Worm (Caenorhabditis elegans) whole organism, young adult: Measurements from ENCODE around the gene T16G12.3.
"Not testable (repeated sequence)": the region's sequence is repeated elsewhere in the genome, so short reads cannot be mapped to it uniquely, and the experiment has no call there.

Experiments used
- B0261.1 ChIP-seq: sonication (generic microtip); optimal IDR thresholded peaks from 2 replicates; lab custom pipeline; 2016; ENCODE audit warnings: mild to moderate bottlenecking, missing genetic modification characterization, moderate library complexity, missing compliant biosample characterization
- C06A6.2 ChIP-seq: fragments of 200-800 bp; sonication (Bioruptor generic); conservative IDR thresholded peaks from 2 replicates; pipeline ENCODE4 v1.3.6; 2022; ENCODE audit warnings: missing genetic modification characterization, missing compliant biosample characterization
- F10E7.11 ChIP-seq: sonication (generic microtip); optimal IDR thresholded peaks from 2 replicates; lab custom pipeline; 2017; ENCODE audit warnings: mild to moderate bottlenecking, missing genetic modification characterization, moderate library complexity, missing compliant biosample characterization
- ama-1 ChIP-seq, 3 experiments: fragments of 150-350 bp in 1 of 3; sonication (generic microtip) in 2 of 3; optimal IDR thresholded peaks; 2 replicates each; lab custom pipeline; 2014 to 2018; ENCODE audit warnings: missing biosample characterization in 2 of 3, missing genetic modification characterization in 2 of 3, missing genetic modification reagents in 2 of 3
- atf-7 ChIP-seq: sonication (generic microtip); optimal IDR thresholded peaks from 2 replicates; lab custom pipeline; 2017; ENCODE audit warnings: mild to moderate bottlenecking, missing genetic modification characterization, missing compliant biosample characterization
- cebp-2 ChIP-seq: fragments of 200-800 bp; sonication (Bioruptor generic); IDR thresholded peaks from 2 replicates; pipeline ENCODE4 v1.3.6; 2022; ENCODE audit warnings: missing genetic modification characterization, missing compliant biosample characterization
- ceh-40 ChIP-seq: fragments of 200-800 bp; sonication (Bioruptor generic); IDR thresholded peaks from 2 replicates; pipeline ENCODE4 v1.3.6; 2022; ENCODE audit warnings: missing genetic modification characterization, missing compliant biosample characterization
- ceh-58 ChIP-seq: fragments of 200-800 bp; sonication (Bioruptor generic); IDR thresholded peaks from 2 replicates; pipeline ENCODE4 v1.3.6; 2022; ENCODE audit warnings: missing genetic modification characterization, missing compliant biosample characterization
- dpl-1 ChIP-seq: fragments of 150-350 bp; optimal IDR thresholded peaks from 2 replicates; lab custom pipeline; 2014; ENCODE audit warnings: missing biosample characterization, missing genetic modification reagents, missing genetic modification characterization
- egl-44 ChIP-seq: fragments of 200-800 bp; sonication (Bioruptor generic); IDR thresholded peaks from 2 replicates; pipeline ENCODE4 v1.3.6; 2022; ENCODE audit warnings: missing genetic modification reagents, missing genetic modification characterization, missing compliant biosample characterization
- egrh-3 ChIP-seq: fragments of 200-800 bp; sonication (Bioruptor generic); IDR thresholded peaks from 2 replicates; pipeline ENCODE4 v1.3.6; 2022; ENCODE audit warnings: missing genetic modification reagents, missing genetic modification characterization, missing compliant biosample characterization
- ekl-4 ChIP-seq: fragments of 200-800 bp; sonication (Bioruptor generic); IDR thresholded peaks from 2 replicates; pipeline ENCODE4 v1.3.6; 2022; ENCODE audit warnings: missing genetic modification reagents, missing genetic modification characterization, missing compliant biosample characterization
- ets-4 ChIP-seq: fragments of 200-800 bp; sonication (Bioruptor generic); optimal IDR thresholded peaks from 2 replicates; lab custom pipeline; 2018; ENCODE audit warnings: mild to moderate bottlenecking, missing genetic modification characterization, missing compliant biosample characterization
- fkh-3 ChIP-seq: sonication (generic microtip); optimal IDR thresholded peaks from 2 replicates; lab custom pipeline; 2016; ENCODE audit warnings: mild to moderate bottlenecking, missing genetic modification characterization, missing compliant biosample characterization
- hmg-1.2 ChIP-seq: fragments of 200-800 bp; sonication (Bioruptor generic); IDR thresholded peaks from 2 replicates; pipeline ENCODE4 v1.3.6; 2022; ENCODE audit warnings: missing genetic modification reagents, missing genetic modification characterization, missing compliant biosample characterization
- hmg-20 ChIP-seq: fragments of 200-800 bp; sonication (Bioruptor generic); IDR thresholded peaks from 2 replicates; pipeline ENCODE4 v1.3.6; 2022; ENCODE audit warnings: missing genetic modification reagents, missing genetic modification characterization, missing compliant biosample characterization
- hrde-1 ChIP-seq: sonication (generic microtip); optimal IDR thresholded peaks from 2 replicates; lab custom pipeline; 2016; ENCODE audit warnings: missing genetic modification characterization, mild to moderate bottlenecking, missing compliant biosample characterization, moderate library complexity, missing genotype, missing genetic modification reagents, borderline replicate concordance
- hsf-1 ChIP-seq: fragments of 200-800 bp; sonication (Bioruptor generic); IDR thresholded peaks from 2 replicates; pipeline ENCODE4 v1.3.6; 2022; ENCODE audit warnings: missing genetic modification reagents, missing genetic modification characterization, missing compliant biosample characterization
- lin-26 ChIP-seq: fragments of 200-800 bp; sonication (Bioruptor generic); IDR thresholded peaks from 2 replicates; pipeline ENCODE4 v1.3.6; 2022; ENCODE audit warnings: missing genetic modification reagents, missing genetic modification characterization, missing compliant biosample characterization
- madf-3 ChIP-seq: fragments of 200-800 bp; sonication (Bioruptor generic); IDR thresholded peaks from 2 replicates; pipeline ENCODE4 v1.3.6; 2022; ENCODE audit warnings: missing genetic modification reagents, missing genetic modification characterization, missing compliant biosample characterization
- madf-6 ChIP-seq: fragments of 200-800 bp; sonication (Bioruptor generic); IDR thresholded peaks from 2 replicates; pipeline ENCODE4 v1.3.6; 2022; ENCODE audit warnings: missing genetic modification reagents, missing genetic modification characterization, missing compliant biosample characterization
- mel-28 ChIP-seq: sonication (generic microtip); optimal IDR thresholded peaks from 2 replicates; lab custom pipeline; 2016; ENCODE audit warnings: borderline replicate concordance, mild to moderate bottlenecking, missing genetic modification characterization, missing compliant biosample characterization
- nfya-1 ChIP-seq: sonication (generic microtip); optimal IDR thresholded peaks from 2 replicates; lab custom pipeline; 2017; ENCODE audit warnings: antibody characterized with exemption, missing compliant biosample characterization, missing genetic modification characterization, borderline replicate concordance; ENCODE audit not compliant: insufficient read depth
- nhr-179 ChIP-seq: sonication (generic microtip); optimal IDR thresholded peaks from 2 replicates; lab custom pipeline; 2016; ENCODE audit warnings: mild to moderate bottlenecking, missing genetic modification characterization, missing compliant biosample characterization
- nhr-80 ChIP-seq: sonication (generic microtip); optimal IDR thresholded peaks from 2 replicates; lab custom pipeline; 2016; ENCODE audit warnings: missing genetic modification characterization, missing compliant biosample characterization
- rec-8 ChIP-seq, 2 experiments: sonication (generic microtip); optimal IDR thresholded peaks; 2 replicates each; lab custom pipeline; 2016; ENCODE audit warnings: mild to moderate bottlenecking in 2 of 2, missing genetic modification characterization in 2 of 2, missing genetic modification reagents in 2 of 2, missing genotype in 2 of 2, missing biosample characterization in 1 of 2, missing compliant biosample characterization in 1 of 2, moderate library complexity in 1 of 2
- rpc-1 ChIP-seq, 2 experiments: fragments of 150-350 bp in 1 of 2; sonication (generic microtip) in 1 of 2; optimal IDR thresholded peaks; 2 replicates each; lab custom pipeline; 2014 to 2018; ENCODE audit warnings: missing biosample characterization in 1 of 2, missing genetic modification characterization in 1 of 2, missing genetic modification reagents in 1 of 2, missing genotype in 1 of 2
- sea-2 ChIP-seq: fragments of 200-800 bp; sonication (Bioruptor generic); IDR thresholded peaks from 2 replicates; pipeline ENCODE4 v1.3.6; 2022; ENCODE audit warnings: missing genetic modification characterization, missing compliant biosample characterization
- snpc-1.3 ChIP-seq: sonication (generic microtip); optimal IDR thresholded peaks from 2 replicates; lab custom pipeline; 2017; ENCODE audit warnings: missing genetic modification characterization, mild to moderate bottlenecking, missing compliant biosample characterization, antibody characterized with exemption, moderate library complexity, missing genotype, missing genetic modification reagents; ENCODE audit not compliant: insufficient read depth
- snpc-4 ChIP-seq, 5 experiments: fragments of 150-350 bp in 1 of 5; sonication (generic microtip) in 4 of 5; optimal IDR thresholded peaks; 2 replicates each; lab custom pipeline; 2014 to 2018; ENCODE audit warnings: missing genetic modification characterization in 5 of 5, missing biosample characterization in 3 of 5, antibody characterized with exemption in 2 of 5, mild to moderate bottlenecking in 2 of 5, missing compliant biosample characterization in 2 of 5, missing genotype in 2 of 5, moderate library complexity in 2 of 5, missing genetic modification reagents in 1 of 5
- sptf-2 ChIP-seq: fragments of 200-800 bp; sonication (Bioruptor generic); optimal IDR thresholded peaks from 2 replicates; lab custom pipeline; 2018; ENCODE audit warnings: mild to moderate bottlenecking, missing genetic modification characterization, missing compliant biosample characterization
- tbx-9 ChIP-seq: sonication (generic microtip); optimal IDR thresholded peaks from 2 replicates; lab custom pipeline; 2016; ENCODE audit warnings: borderline replicate concordance, missing genetic modification characterization, inconsistent platforms, missing compliant biosample characterization
- tlf-1 ChIP-seq: fragments of 200-800 bp; sonication (Bioruptor generic); optimal IDR thresholded peaks from 2 replicates; lab custom pipeline; 2018; ENCODE audit warnings: mild to moderate bottlenecking, missing genetic modification characterization, missing compliant biosample characterization
- unc-130 ChIP-seq: sonication (generic microtip); optimal IDR thresholded peaks from 2 replicates; lab custom pipeline; 2016; ENCODE audit warnings: missing genetic modification reagents, missing genetic modification characterization, missing compliant biosample characterization
- unc-62 ChIP-seq: fragments of 150-350 bp; optimal IDR thresholded peaks from 2 replicates; lab custom pipeline; 2014; ENCODE audit warnings: missing biosample characterization, missing genetic modification reagents, missing genetic modification characterization
- ztf-22 ChIP-seq: fragments of 200-800 bp; sonication (Bioruptor generic); optimal IDR thresholded peaks from 2 replicates; lab custom pipeline; 2018; ENCODE audit warnings: mild to moderate bottlenecking, missing genetic modification characterization, moderate library complexity, missing compliant biosample characterization
- ztf-25 ChIP-seq: fragments of 200-800 bp; sonication (Bioruptor generic); IDR thresholded peaks from 2 replicates; pipeline ENCODE4 v1.3.6; 2022; ENCODE audit warnings: missing genetic modification reagents, missing genetic modification characterization, missing compliant biosample characterization
- ztf-6 ChIP-seq: fragments of 200-800 bp; sonication (Bioruptor generic); IDR thresholded peaks from 2 replicates; pipeline ENCODE4 v1.3.6; 2022; ENCODE audit warnings: missing genetic modification reagents, missing genetic modification characterization, missing compliant biosample characterization

The T16G12.3 gene

DNA sequence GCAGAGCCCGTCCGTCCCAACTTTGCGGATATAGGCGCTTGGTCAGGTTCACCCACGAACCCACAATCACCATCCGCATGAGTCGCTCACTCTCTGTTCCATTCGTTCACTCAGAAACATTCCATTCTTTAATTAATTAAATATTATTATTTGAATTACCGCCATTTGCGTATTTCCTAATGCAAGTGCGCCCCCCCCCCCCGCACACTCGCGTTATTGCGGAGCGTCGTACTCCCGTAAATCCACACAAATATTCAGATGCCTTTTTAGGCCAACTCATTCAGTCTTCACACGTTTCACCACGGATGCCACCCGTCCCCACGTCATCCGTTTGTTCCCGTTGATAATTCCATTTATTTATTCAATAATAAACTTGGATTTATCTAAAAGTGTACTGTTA is at the start of gene T16G12.3:
T16G12.3 (plus strand) TSS at position 301 of the 400 bp plus-strand sequence.
- TF ChIP-seq hmg-1.2, egl-44, hsf-1 (GFP tag; lab: Robert Waterston, UW): not testable (repeated sequence)

DNA sequence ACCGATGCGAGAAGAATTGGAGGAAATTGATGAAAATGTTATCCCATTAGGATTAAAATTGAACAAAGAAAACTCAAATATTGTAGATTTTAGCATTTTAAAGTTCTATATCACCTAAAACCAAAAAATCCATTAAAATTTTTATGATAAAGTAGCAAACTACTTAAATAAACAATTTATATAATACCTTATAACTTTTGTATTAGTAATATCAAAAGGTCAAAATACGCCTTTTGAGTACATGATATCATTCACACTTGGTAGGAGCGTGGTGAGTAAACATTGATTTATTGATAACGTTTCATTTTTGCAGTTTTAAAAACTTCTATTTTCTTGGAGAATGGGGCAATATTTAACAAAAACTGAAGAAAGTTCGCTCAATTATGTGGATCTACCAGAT is 49.4 kb upstream of the T16G12.3 start, which contains the start of gene C05B5.5:
C05B5.5 (plus strand) TSS at position 301 of the 400 bp plus-strand sequence.
- TF ChIP-seq unc-130 (GFP tag; lab: Kevin White, UChicago), result no peak
- TF ChIP-seq snpc-4 (GFP tag; optimal IDR thresholded peaks at IDR 0.05; lab: Kevin White, UChicago), result no peak
- no peak for TF ChIP-seq snpc-4 (tag; optimal IDR thresholded peaks at IDR 0.05; lab: Kevin White, UChicago)
- no peak for TF ChIP-seq nhr-179
- no peak for TF ChIP-seq lin-26
- TF ChIP-seq dpl-1 (GFP tag; lab: Kevin White, UChicago), result no peak
- TF ChIP-seq ama-1 (optimal IDR thresholded peaks at IDR 0.05; lab: Kevin White, UChicago), result no peak
- TF ChIP-seq ama-1 (GFP tag; optimal IDR thresholded peaks at IDR 0.05; lab: Kevin White, UChicago), result no peak
- no peak for TF ChIP-seq mel-28 (tag; lab: Kevin White, UChicago)
- TF ChIP-seq ceh-58 (GFP tag; lab: Robert Waterston, UW), result no peak
- TF ChIP-seq F10E7.11 (tag; lab: Kevin White, UChicago), result no peak
- TF ChIP-seq sptf-2, result no peak
- TF ChIP-seq ztf-22 (GFP tag; lab: Kevin White, UChicago), result no peak
- no peak for TF ChIP-seq ceh-40 (GFP tag; lab: Robert Waterston, UW)
- no peak for TF ChIP-seq atf-7 (tag; lab: Kevin White, UChicago)
- TF ChIP-seq C06A6.2 (GFP tag; lab: Robert Waterston, UW), result no peak
- TF ChIP-seq nfya-1, result no peak
- no peak for TF ChIP-seq B0261.1 (tag; lab: Kevin White, UChicago)
- no peak for TF ChIP-seq unc-62 (GFP tag; lab: Kevin White, UChicago)
- TF ChIP-seq, all 124 proteins: peak for 0

DNA sequence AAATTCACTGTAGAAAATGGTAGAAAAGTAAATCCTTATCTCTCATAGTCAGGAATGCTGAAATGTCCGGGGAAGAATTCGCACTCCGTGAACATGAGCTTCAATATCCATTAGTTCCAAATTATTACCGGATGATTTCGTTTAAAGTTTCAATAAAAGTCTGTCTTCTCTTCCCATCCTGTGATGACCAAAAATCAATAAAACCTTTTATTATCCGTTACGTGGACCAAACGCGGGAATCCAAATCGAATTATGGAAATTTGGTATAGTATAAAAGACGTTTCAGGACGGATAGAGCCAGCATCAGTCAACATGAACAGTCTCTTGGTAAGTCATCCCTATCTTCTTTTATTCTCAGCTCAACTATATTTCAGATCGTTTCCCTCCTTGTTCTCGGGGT is 46.2 kb upstream of the T16G12.3 start, which contains the start of gene C05B5.11:
C05B5.11 (plus strand) TSS at position 301 of the 400 bp plus-strand sequence.
- TF ChIP-seq ekl-4 (no peak), tbx-9 (tag; lab: Kevin White, UChicago) (no peak), ets-4 (GFP tag; lab: Kevin White, UChicago) (no peak), tlf-1 (GFP tag; lab: Kevin White, UChicago) (no peak), rpc-1 (optimal IDR thresholded peaks at IDR 0.05; lab: Kevin White, UChicago) (no peak), rpc-1 (tag; optimal IDR thresholded peaks at IDR 0.05; lab: Kevin White, UChicago) (no peak), fkh-3 (tag; lab: Kevin White, UChicago) (no peak), nfya-1 (no peak), madf-3 (GFP tag; lab: Robert Waterston, UW) (no peak)
- TF ChIP-seq, all 124 proteins: peak for 0

ce11 chrIII:10006734-10007348 is 43.6 kb upstream of the T16G12.3 start, which contains the start of gene C05B5.8:
C05B5.8 (minus strand) TSS chrIII:10006784.
- TF ChIP-seq nhr-80 (tag; lab: Kevin White, UChicago) (no peak), ztf-25 (GFP tag; lab: Robert Waterston, UW) (no peak), hmg-20 (no peak), snpc-1.3 (tag; lab: Kevin White, UChicago) (no peak), egl-44 (GFP tag; lab: Robert Waterston, UW) (no peak), cebp-2 (GFP tag; lab: Robert Waterston, UW) (no peak), unc-130 (GFP tag; lab: Kevin White, UChicago) (no peak), ztf-6 (GFP tag; lab: Robert Waterston, UW) (no peak), sea-2 (GFP tag; lab: Robert Waterston, UW) (no peak), rec-8 (tag; optimal IDR thresholded peaks at IDR 0.05; lab: Kevin White, UChicago) (no peak), madf-6 (GFP tag; lab: Robert Waterston, UW) (no peak), B0261.1 (tag; lab: Kevin White, UChicago) (no peak), tbx-9 (tag; lab: Kevin White, UChicago) (no peak), F10E7.11 (tag; lab: Kevin White, UChicago) (no peak), egrh-3 (GFP tag; lab: Robert Waterston, UW) (no peak), hrde-1 (tag; lab: Kevin White, UChicago) (no peak)
- TF ChIP-seq, all 124 proteins: peak for 0
